Fruit fly (Drosophila melanogaster) whole organism, prepupa: ENCODE measurements around the gene RecQ4.

Experiments used
- Blimp-1 ChIP-seq: fragments of 200-800 bp; sonication (Bioruptor generic); optimal IDR thresholded peaks from 3 replicates; lab custom pipeline; 2017; ENCODE audit warnings: missing biosample characterization, missing genetic modification characterization, mild to moderate bottlenecking, moderate library complexity, missing genetic modification reagents
- CG10631 ChIP-seq: fragments of 200-800 bp; sonication (Bioruptor generic); optimal IDR thresholded peaks from 2 replicates; lab custom pipeline; 2016; ENCODE audit warnings: missing biosample characterization, missing genetic modification characterization
- CG10669 ChIP-seq: fragments of 200-800 bp; sonication (Bioruptor generic); optimal IDR thresholded peaks from 3 replicates; lab custom pipeline; 2018; ENCODE audit warnings: missing biosample characterization, mild to moderate bottlenecking, missing genetic modification characterization, moderate library complexity
- CG11902 ChIP-seq: fragments of 200-800 bp; sonication (Bioruptor generic); optimal IDR thresholded peaks from 3 replicates; lab custom pipeline; 2016; ENCODE audit warnings: missing biosample characterization, missing genetic modification characterization
- CG15336 ChIP-seq: fragments of 200-800 bp; sonication (Bioruptor generic); IDR thresholded peaks from 2 replicates; pipeline ENCODE4 v1.3.6; 2022; ENCODE audit warnings: missing biosample characterization, missing genetic modification characterization
- CG1621 ChIP-seq: fragments of 200-800 bp; sonication (Bioruptor generic); optimal IDR thresholded peaks from 3 replicates; lab custom pipeline; 2018; ENCODE audit warnings: missing biosample characterization, mild to moderate bottlenecking, missing genetic modification characterization
- CG3032 ChIP-seq: fragments of 200-800 bp; optimal IDR thresholded peaks from 2 replicates; lab custom pipeline; 2019; ENCODE audit warnings: missing biosample characterization, mild to moderate bottlenecking, missing genetic modification characterization, moderate library complexity
- CG32006 ChIP-seq: fragments of 200-800 bp; sonication (Bioruptor generic); optimal IDR thresholded peaks from 3 replicates; lab custom pipeline; 2017; ENCODE audit warnings: missing biosample characterization, mild to moderate bottlenecking, missing genetic modification characterization
- CG3919 ChIP-seq: fragments of 200-800 bp; sonication (Bioruptor generic); optimal IDR thresholded peaks from 3 replicates; lab custom pipeline; 2016; ENCODE audit warnings: missing biosample characterization, missing genetic modification characterization
- CG4318 ChIP-seq: fragments of 200-800 bp; sonication (Bioruptor generic); optimal IDR thresholded peaks from 3 replicates; lab custom pipeline; 2017; ENCODE audit warnings: missing biosample characterization, mild to moderate bottlenecking, missing genetic modification characterization
- CG6163 ChIP-seq: fragments of 200-800 bp; sonication (Bioruptor generic); IDR thresholded peaks from 3 replicates; pipeline ENCODE4 v1.3.6; 2022; ENCODE audit warnings: missing biosample characterization, missing genetic modification characterization
- CG6276 ChIP-seq: fragments of 200-800 bp; sonication (Bioruptor generic); optimal IDR thresholded peaks from 2 replicates; lab custom pipeline; 2017; ENCODE audit warnings: missing biosample characterization, mild to moderate bottlenecking, missing genetic modification characterization
- CG6792 ChIP-seq: fragments of 200-800 bp; sonication (Bioruptor generic); optimal IDR thresholded peaks from 3 replicates; lab custom pipeline; 2016; ENCODE audit warnings: missing biosample characterization, missing genetic modification characterization
- CG6808 ChIP-seq: fragments of 200-800 bp; sonication (Bioruptor generic); optimal IDR thresholded peaks from 3 replicates; lab custom pipeline; 2017; ENCODE audit warnings: missing biosample characterization, missing genetic modification characterization, mild to moderate bottlenecking, moderate library complexity, missing genetic modification reagents
- CG6854 ChIP-seq: fragments of 200-800 bp; sonication (Bioruptor generic); optimal IDR thresholded peaks from 2 replicates; lab custom pipeline; 2017; ENCODE audit warnings: missing biosample characterization, mild to moderate bottlenecking, missing genetic modification characterization
- CG8319 ChIP-seq: fragments of 200-800 bp; sonication (Bioruptor generic); optimal IDR thresholded peaks from 3 replicates; lab custom pipeline; 2016; ENCODE audit warnings: missing biosample characterization, missing genetic modification characterization
- CG8632 ChIP-seq: fragments of 200-800 bp; sonication (Bioruptor generic); optimal IDR thresholded peaks from 3 replicates; lab custom pipeline; 2016; ENCODE audit warnings: missing biosample characterization, missing genetic modification characterization
- Eip75B ChIP-seq: fragments of 200-800 bp; sonication (Bioruptor generic); optimal IDR thresholded peaks from 3 replicates; lab custom pipeline; 2016; ENCODE audit warnings: missing biosample characterization, missing genetic modification characterization
- Eip78C ChIP-seq: fragments of 200-800 bp; sonication (Bioruptor generic); peaks from one replicate; lab custom pipeline; 2016; ENCODE audit warnings: missing biosample characterization, missing genetic modification characterization
- Eip93F ChIP-seq: fragments of 200-800 bp; sonication (Bioruptor generic); optimal IDR thresholded peaks from 2 replicates; lab custom pipeline; 2016; ENCODE audit warnings: missing biosample characterization, mild to moderate bottlenecking, missing genetic modification characterization
- Gug ChIP-seq: fragments of 200-800 bp; sonication (Bioruptor generic); IDR thresholded peaks from 2 replicates; pipeline ENCODE4 v1.3.6; 2022; ENCODE audit warnings: missing biosample characterization, missing genetic modification characterization
- Hr4 ChIP-seq: fragments of 200-800 bp; sonication (Bioruptor generic); optimal IDR thresholded peaks from 3 replicates; lab custom pipeline; 2016; ENCODE audit warnings: missing biosample characterization, missing genetic modification characterization
- Met ChIP-seq: fragments of 200-800 bp; sonication (Bioruptor generic); optimal IDR thresholded peaks from 3 replicates; lab custom pipeline; 2016; ENCODE audit warnings: missing biosample characterization, missing genetic modification characterization
- Smox ChIP-seq: fragments of 200-800 bp; sonication (Bioruptor generic); optimal IDR thresholded peaks from 3 replicates; lab custom pipeline; 2016; ENCODE audit warnings: missing biosample characterization, missing genetic modification characterization
- Sox102F ChIP-seq: fragments of 200-800 bp; sonication (Bioruptor generic); optimal IDR thresholded peaks from 2 replicates; lab custom pipeline; 2016; ENCODE audit warnings: missing biosample characterization, mild to moderate bottlenecking, missing genetic modification characterization
- achi ChIP-seq: fragments of 200-800 bp; sonication (Bioruptor generic); optimal IDR thresholded peaks from 3 replicates; lab custom pipeline; 2016; ENCODE audit warnings: missing biosample characterization, missing genetic modification characterization
- acj6 ChIP-seq: fragments of 200-800 bp; sonication (Bioruptor generic); optimal IDR thresholded peaks from 3 replicates; lab custom pipeline; 2016; ENCODE audit warnings: missing biosample characterization, missing genetic modification characterization
- cyc ChIP-seq: fragments of 200-800 bp; sonication (Bioruptor generic); optimal IDR thresholded peaks from 3 replicates; lab custom pipeline; 2016; ENCODE audit warnings: missing biosample characterization, missing genetic modification characterization
- dsx ChIP-seq: fragments of 200-800 bp; optimal IDR thresholded peaks from 3 replicates; lab custom pipeline; 2019; ENCODE audit warnings: missing biosample characterization, mild to moderate bottlenecking, missing genetic modification characterization, moderate library complexity; ENCODE audit not compliant: poor library complexity, severe bottlenecking
- eg ChIP-seq: fragments of 200-800 bp; sonication (Bioruptor generic); IDR thresholded peaks from 3 replicates; pipeline ENCODE4 v1.3.6; 2022; ENCODE audit warnings: missing biosample characterization, missing genetic modification characterization
- fkh ChIP-seq: fragments of 200-800 bp; sonication (Bioruptor generic); optimal IDR thresholded peaks from 3 replicates; lab custom pipeline; 2017; ENCODE audit warnings: missing biosample characterization, mild to moderate bottlenecking, missing genetic modification characterization, moderate library complexity
- net ChIP-seq: fragments of 200-800 bp; sonication (Bioruptor generic); optimal IDR thresholded peaks from 3 replicates; lab custom pipeline; 2016; ENCODE audit warnings: missing biosample characterization, missing genetic modification characterization
- ss ChIP-seq, 2 experiments: fragments of 200-800 bp; sonication (Bioruptor generic); optimal IDR thresholded peaks; 2 replicates in 1 of 2; 3 replicates in 1 of 2; lab custom pipeline; 2017 to 2018; ENCODE audit warnings: mild to moderate bottlenecking in 2 of 2, missing biosample characterization in 2 of 2, missing genetic modification characterization in 2 of 2, moderate library complexity in 1 of 2
- topi ChIP-seq: fragments of 200-800 bp; sonication (Bioruptor generic); optimal IDR thresholded peaks from 3 replicates; lab custom pipeline; 2016; ENCODE audit warnings: missing biosample characterization, missing genetic modification characterization

The RecQ4 gene

DNA sequence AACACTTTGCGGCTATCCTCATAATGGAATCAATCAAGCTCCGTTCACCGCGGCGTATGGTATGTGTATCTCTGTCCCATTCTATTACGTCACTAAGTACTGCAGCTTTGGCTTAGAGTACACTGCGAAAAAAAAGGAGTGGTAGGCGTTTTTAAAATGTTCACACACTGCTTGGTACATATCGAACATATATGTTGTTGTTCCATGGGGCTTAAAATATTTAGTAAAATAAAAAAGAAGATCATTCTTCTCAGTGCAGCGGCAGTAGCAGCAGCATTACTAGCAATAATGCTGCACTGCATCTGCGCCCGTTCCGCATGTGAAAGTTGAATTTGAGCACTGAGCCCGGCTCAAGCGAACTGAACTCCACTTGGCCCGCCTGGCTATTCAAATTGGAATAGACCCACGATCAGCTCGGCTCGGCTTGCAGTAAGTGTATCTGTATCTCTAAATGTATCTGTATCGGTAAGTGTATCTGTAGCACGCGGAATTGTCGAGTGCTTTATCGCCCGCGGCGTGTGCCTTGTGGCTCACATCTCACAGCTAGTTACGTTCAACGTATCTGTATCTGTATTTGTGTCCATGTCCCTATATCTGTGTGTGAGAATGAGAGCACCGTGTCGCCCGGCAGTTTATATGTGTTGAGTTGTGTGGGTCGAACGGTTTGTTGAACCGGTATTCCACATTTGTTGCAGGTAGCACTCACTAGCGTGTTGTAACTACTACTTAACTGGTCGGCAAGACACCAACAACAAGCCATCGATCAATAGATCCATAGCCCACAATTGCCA lies 22.4 kb downstream of the RecQ4 start (continued):
- TF ChIP-seq Gug (GFP tag; lab: Robert Waterston, UW), result peak; percentile 89
- peak; percentile 54 for TF ChIP-seq CG10669
- TF ChIP-seq CG8319 (GFP tag; lab: Kevin White, UChicago), result peak; percentile 47
- peak; percentile 50 for TF ChIP-seq cyc
- TF ChIP-seq Met, result peak; percentile 62
- no peak for TF ChIP-seq Eip93F (GFP tag; lab: Kevin White, UChicago)
- peak; percentile 52 for TF ChIP-seq CG11902
- peak; percentile 29 for TF ChIP-seq Smox (GFP tag; lab: Kevin White, UChicago)
- peak; percentile 88 for TF ChIP-seq CG4318
- TF ChIP-seq Hr4, result peak; percentile 96

DNA sequence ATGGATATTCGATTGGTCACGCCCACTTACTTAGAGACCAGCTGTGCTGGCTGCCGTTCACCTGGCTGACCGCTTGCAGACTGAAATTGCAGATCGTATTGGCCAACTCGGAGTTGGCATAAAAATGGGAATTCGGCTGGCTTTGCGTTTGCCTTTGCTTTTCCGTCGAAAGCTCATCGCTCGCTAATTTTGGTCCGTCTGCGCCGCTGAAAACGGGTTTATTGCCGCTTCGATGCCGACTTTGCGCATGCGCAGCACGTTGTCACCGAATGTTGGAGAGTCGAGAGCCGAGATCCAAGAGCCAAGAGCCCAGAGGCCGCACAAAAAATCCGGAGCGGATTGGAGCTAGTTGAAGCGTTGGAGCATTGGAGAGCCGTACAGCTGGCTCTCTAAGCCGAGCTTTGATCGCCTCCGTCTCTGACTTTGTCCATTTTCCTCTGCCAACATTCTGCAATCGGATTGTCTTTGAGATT lies 24.0 kb downstream of the RecQ4 start, which contains the start of gene CG13676:
Gene CG13676, minus strand, starts transcription at position 87 of the 473 bp plus-strand sequence.
- peak; percentile 58; the same call in 1 of the 3 replicates for TF ChIP-seq CG6163 (GFP tag; lab: Robert Waterston, UW)
- peak; percentile 50 for TF ChIP-seq Eip78C (GFP tag; lab: Kevin White, UChicago)
- peak; percentile 31; the same call in 1 of the 2 replicates for TF ChIP-seq CG15336 (GFP tag; lab: Robert Waterston, UW)
- 0 out of 3 replicates have a peak, but pooled peaks have one; percentile 9 for TF ChIP-seq eg (GFP tag; lab: Robert Waterston, UW)
- peak in 1 of 2 experiments; percentile 46 for TF ChIP-seq ss (GFP tag; optimal IDR thresholded peaks at IDR 0.05; lab: Kevin White, UChicago)
- peak; percentile 2 for TF ChIP-seq achi (GFP tag; lab: Kevin White, UChicago)
- TF ChIP-seq CG3919 (GFP tag; lab: Kevin White, UChicago), result peak; percentile 28
- no peak for TF ChIP-seq fkh (GFP tag; lab: Kevin White, UChicago)
- no peak for TF ChIP-seq Hr4
- peak; percentile 73 for TF ChIP-seq CG6854 (GFP tag; lab: Kevin White, UChicago)
- TF ChIP-seq CG6808 (GFP tag; lab: Kevin White, UChicago), result peak; percentile 6
- peak; percentile 96 for TF ChIP-seq CG1621 (tag; lab: Kevin White, UChicago)
- no peak for TF ChIP-seq Gug (GFP tag; lab: Robert Waterston, UW)

DNA sequence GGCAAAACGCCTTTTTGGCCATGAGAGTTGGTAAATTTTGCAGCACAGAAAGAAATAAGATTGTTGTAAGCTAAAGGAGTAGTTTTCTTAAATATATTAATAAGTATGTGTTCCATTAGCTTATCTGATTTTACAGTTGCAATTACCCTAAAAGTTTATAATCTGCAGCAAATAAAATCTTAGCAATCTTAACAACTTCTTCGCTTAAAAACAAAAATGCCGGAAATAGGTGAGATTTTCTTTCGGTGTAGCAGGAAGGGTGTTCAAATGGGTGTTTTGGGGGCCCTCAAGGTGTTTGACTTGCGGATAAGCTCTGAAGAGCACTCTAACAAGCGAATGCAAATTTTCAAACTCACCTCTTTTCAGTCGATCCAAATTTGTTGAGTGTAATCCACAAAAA lies 25.0 kb downstream of the RecQ4 start:
- TF ChIP-seq dsx, result no peak
- no peak for TF ChIP-seq net
- no peak for TF ChIP-seq CG3032 (tag; lab: Kevin White, UChicago)
- no peak for TF ChIP-seq CG8632 (GFP tag; lab: Kevin White, UChicago)
- peak; percentile 10 for TF ChIP-seq acj6 (GFP tag; lab: Kevin White, UChicago)
- TF ChIP-seq CG1621 (tag; lab: Kevin White, UChicago), result no peak
- no peak for TF ChIP-seq CG6792 (GFP tag; lab: Kevin White, UChicago)
- no peak for TF ChIP-seq CG6276 (GFP tag; lab: Kevin White, UChicago)
- TF ChIP-seq CG3919 (GFP tag; lab: Kevin White, UChicago), result peak; percentile 23
- no peak for TF ChIP-seq CG10669
- TF ChIP-seq Blimp-1 (GFP tag; lab: Kevin White, UChicago), result no peak
- peak; percentile 10 for TF ChIP-seq CG10631 (GFP tag; lab: Kevin White, UChicago)
- no peak for TF ChIP-seq fkh (GFP tag; lab: Kevin White, UChicago)
- no peak for TF ChIP-seq Sox102F (GFP tag; lab: Kevin White, UChicago)
- peak; percentile 58 for TF ChIP-seq Hr4
- peak; percentile 74 for TF ChIP-seq CG32006 (GFP tag; lab: Kevin White, UChicago)
- TF ChIP-seq Eip75B (GFP tag; lab: Kevin White, UChicago), result no peak
- peak; percentile 50 for TF ChIP-seq CG15336 (GFP tag; lab: Robert Waterston, UW)
- no peak for TF ChIP-seq topi (GFP tag; lab: Kevin White, UChicago)
- TF ChIP-seq CG4318, result peak; percentile 1
- TF ChIP-seq Eip78C (GFP tag; lab: Kevin White, UChicago), result peak; percentile 68
- no peak for TF ChIP-seq cyc
